Fruit fly (Drosophila melanogaster) Kc167 (cell line): ENCODE measurements around the gene Fbxl7.

Source experiments
- Myc ChIP-seq: fragments of >200 bp; optimal IDR thresholded peaks from 2 replicates; lab custom pipeline; 2017; ENCODE audit warnings: missing external identifiers
- Sin3A ChIP-seq: fragments of >200 bp; optimal IDR thresholded peaks from 2 replicates; lab custom pipeline; 2018; ENCODE audit warnings: missing external identifiers
- h ChIP-seq: fragments of >200 bp; optimal IDR thresholded peaks from 3 replicates; lab custom pipeline; 2018; ENCODE audit warnings: missing external identifiers
- insv ChIP-seq: fragments of >200 bp; optimal IDR thresholded peaks from 3 replicates; lab custom pipeline; 2018; ENCODE audit warnings: missing external identifiers
- psq ChIP-seq: fragments of >200 bp; optimal IDR thresholded peaks from 2 replicates; lab custom pipeline; 2017; ENCODE audit warnings: missing external identifiers
- ttk ChIP-seq: sonication (Bioruptor generic); optimal IDR thresholded peaks from 2 replicates; lab custom pipeline; 2017; ENCODE audit warnings: missing external identifiers

Fbxl7 gene

dm6 chr3R:15947605-15948004 is 26.9 kb downstream of the Fbxl7 start:
- TF ChIP-seq h = no peak
- no peak for TF ChIP-seq psq (lab: Kevin White, UChicago)
- no peak for TF ChIP-seq Myc (lab: Kevin White, UChicago)
- no peak for TF ChIP-seq Sin3A
- TF ChIP-seq ttk (lab: Kevin White, UChicago) = no peak
- TF ChIP-seq insv (lab: Kevin White, UChicago) = no peak

dm6 chr3R:15950843-15951242 is 30.1 kb downstream of the Fbxl7 start, which contains the start of the genes CG31088 and CG46383:
Gene CG31088 (minus strand): TSS chr3R:15950943.
Gene CG46383 (minus strand): TSS chr3R:15950943.
- no peak for TF ChIP-seq Myc (lab: Kevin White, UChicago)
- TF ChIP-seq insv (lab: Kevin White, UChicago) = no peak
- TF ChIP-seq Sin3A = no peak
- no peak for TF ChIP-seq psq (lab: Kevin White, UChicago)

dm6 chr3R:15963690-15964281 is 43.1 kb downstream of the Fbxl7 start, which contains the start of the genes CG4287 and CG5516:
Gene CG4287 (minus strand): TSS chr3R:15963867.
Gene CG5516 (plus strand): TSS chr3R:15963884.
- TF ChIP-seq Myc (lab: Kevin White, UChicago) = no peak
- no peak for TF ChIP-seq h
- TF ChIP-seq Sin3A = no peak
- TF ChIP-seq insv (lab: Kevin White, UChicago) = no peak
- no peak for TF ChIP-seq psq (lab: Kevin White, UChicago)

- TF ChIP-seq insv (lab: Kevin White, UChicago) (no peak), psq (lab: Kevin White, UChicago) (no peak), h (no peak), Myc (lab: Kevin White, UChicago) (no peak), ttk (lab: Kevin White, UChicago) (no peak), Sin3A (no peak)
Measured at dm6 chr3R:15965169-15965568, 44.5 kb downstream of the Fbxl7 start, which contains the start of the genes CG32856 and Rbf2. Gene CG32856 (minus strand): TSS chr3R:15965351. Gene Rbf2 (plus strand): TSS chr3R:15965446.

dm6 chr3R:15972298-15972978 is 51.7 kb downstream of the Fbxl7 start, which contains the start of gene mor:
Gene mor (minus strand): TSS chr3R:15972913.
- TF ChIP-seq psq (lab: Kevin White, UChicago) = no peak
- TF ChIP-seq insv (lab: Kevin White, UChicago) = no peak
- TF ChIP-seq Myc (lab: Kevin White, UChicago) = no peak
- TF ChIP-seq h = no peak
- TF ChIP-seq Sin3A = no peak
- TF ChIP-seq ttk (lab: Kevin White, UChicago) = no peak

dm6 chr3R:15972979-15973486 is 52.3 kb downstream of the Fbxl7 start, which contains the start of gene Hel89B:
Gene Hel89B (plus strand): TSS chr3R:15973298.
- TF ChIP-seq Myc (lab: Kevin White, UChicago) (no peak), h (no peak), ttk (lab: Kevin White, UChicago) (no peak), insv (lab: Kevin White, UChicago) (no peak), Sin3A (no peak), psq (lab: Kevin White, UChicago) (no peak)

- TF ChIP-seq h = no peak
- no peak for TF ChIP-seq Sin3A
- TF ChIP-seq psq (lab: Kevin White, UChicago) = no peak
- TF ChIP-seq insv (lab: Kevin White, UChicago) = no peak
- no peak for TF ChIP-seq ttk (lab: Kevin White, UChicago)
- TF ChIP-seq Myc (lab: Kevin White, UChicago) = no peak
Measured at dm6 chr3R:15973488-15973975, 52.8 kb downstream of the Fbxl7 start.

- TF ChIP-seq ttk (lab: Kevin White, UChicago) = peak; percentile 30
- no peak for TF ChIP-seq Sin3A
Measured at dm6 chr3R:15974235-15974634, 53.5 kb downstream of the Fbxl7 start.

dm6 chr3R:15975170-15975569 is 54.5 kb downstream of the Fbxl7 start:
- no peak for TF ChIP-seq Sin3A
- no peak for TF ChIP-seq insv (lab: Kevin White, UChicago)
- TF ChIP-seq ttk (lab: Kevin White, UChicago) = no peak
- TF ChIP-seq h = no peak
